Worm (Caenorhabditis elegans) whole organism, L3 larva: Measurements from ENCODE around the gene cex-2.

Experiments used
- ceh-82 ChIP-seq: fragments of 150-350 bp; optimal IDR thresholded peaks from 2 replicates; lab custom pipeline; 2014; ENCODE audit warnings: missing biosample characterization, missing genetic modification characterization
- egl-27 ChIP-seq: sonication (generic microtip); optimal IDR thresholded peaks from 4 replicates; lab custom pipeline; 2017; ENCODE audit warnings: missing biosample characterization, missing genetic modification reagents, missing genetic modification characterization
- elt-2 ChIP-seq: sonication (generic microtip); optimal IDR thresholded peaks from 2 replicates; lab custom pipeline; 2016; ENCODE audit warnings: missing genetic modification reagents, mild to moderate bottlenecking, missing genetic modification characterization, missing compliant biosample characterization
- eor-1 ChIP-seq, 2 experiments: fragments of 150-350 bp; optimal IDR thresholded peaks; 2 replicates each; lab custom pipeline; 2014 to 2018; ENCODE audit warnings: missing biosample characterization in 2 of 2, missing genetic modification characterization in 2 of 2
- hmg-11 ChIP-seq: sonication (generic microtip); optimal IDR thresholded peaks from 2 replicates; lab custom pipeline; 2016; ENCODE audit warnings: missing genetic modification characterization, missing compliant biosample characterization
- jun-1 ChIP-seq: fragments of 150-350 bp; optimal IDR thresholded peaks from 2 replicates; lab custom pipeline; 2014; ENCODE audit warnings: missing biosample characterization, missing genetic modification reagents, missing genetic modification characterization
- nhr-28 ChIP-seq: fragments of 150-350 bp; optimal IDR thresholded peaks from 2 replicates; lab custom pipeline; 2014; ENCODE audit warnings: missing biosample characterization, missing genetic modification characterization
- pha-4 ChIP-seq: fragments of 150-350 bp; optimal IDR thresholded peaks from 2 replicates; lab custom pipeline; 2014; ENCODE audit warnings: missing biosample characterization, missing genetic modification reagents, missing genetic modification characterization
- skn-1 ChIP-seq: fragments of 150-350 bp; optimal IDR thresholded peaks from 2 replicates; lab custom pipeline; 2014; ENCODE audit warnings: missing biosample characterization, missing genetic modification characterization
- snpc-4 ChIP-seq: fragments of 150-350 bp; optimal IDR thresholded peaks from 2 replicates; lab custom pipeline; 2014; ENCODE audit warnings: missing biosample characterization, missing genetic modification characterization
- tbx-2 ChIP-seq: sonication (generic microtip); optimal IDR thresholded peaks from 2 replicates; lab custom pipeline; 2016; ENCODE audit warnings: mild to moderate bottlenecking, missing genetic modification characterization, missing compliant biosample characterization
- unc-62 ChIP-seq: fragments of 150-350 bp; sonication (generic microtip); optimal IDR thresholded peaks from 4 replicates; lab custom pipeline; 2014; ENCODE audit warnings: missing biosample characterization, missing genetic modification reagents, missing genetic modification characterization

ce11 chrII:7853679-7854078, 18.5 kb upstream of the cex-2 start, which contains the start of gene T09A5.5:
- TF ChIP-seq nhr-28: no peak
- no peak for TF ChIP-seq snpc-4 (tag; lab: Kevin White, UChicago)
- no peak for TF ChIP-seq pha-4
- no peak for TF ChIP-seq skn-1 (tag; lab: Kevin White, UChicago)
- TF ChIP-seq tbx-2 (tag; lab: Kevin White, UChicago): no peak
- TF ChIP-seq ceh-82 (tag; lab: Kevin White, UChicago): no peak
- TF ChIP-seq elt-2: no peak
- TF ChIP-seq eor-1 (tag; optimal IDR thresholded peaks at IDR 0.05; lab: Kevin White, UChicago): no peak
- no peak for TF ChIP-seq egl-27 (tag; lab: Kevin White, UChicago)
- no peak for TF ChIP-seq jun-1 (tag; lab: Kevin White, UChicago)
- TF ChIP-seq unc-62 (GFP tag; lab: Kevin White, UChicago): no peak
- no peak for TF ChIP-seq hmg-11 (tag; lab: Kevin White, UChicago)
